Worm (Caenorhabditis elegans): ENCODE results near the gene cnnm-1.

Gene cnnm-1

DNA sequence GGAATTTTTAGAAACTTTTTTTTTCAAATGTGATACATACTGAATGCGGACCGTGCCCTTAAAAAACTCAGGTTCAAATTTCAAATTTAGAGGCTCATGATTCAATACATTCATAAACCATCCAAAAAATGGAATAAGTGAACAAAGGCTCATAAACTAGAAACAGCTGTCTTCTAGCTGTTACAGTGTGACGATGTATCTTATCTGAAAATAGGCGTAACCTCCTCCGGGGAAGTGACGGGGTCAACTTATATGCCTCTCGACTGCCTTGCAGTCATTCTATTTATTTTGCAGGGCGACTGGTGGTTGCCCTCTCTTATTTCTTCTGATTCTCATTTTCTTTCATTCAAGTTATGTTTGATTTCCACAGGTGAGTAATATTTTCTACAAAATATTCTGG lies 9.4 kb upstream of the cnnm-1 start, which contains the start of gene Y116A8B.1:
Y116A8B.1 (plus strand) TSS at position 301 of the 400 bp plus-strand sequence.
- TF ChIP-seq nhr-237 (tag; optimal IDR thresholded peaks at IDR 0.05) (no peak), blmp-1 (tag; optimal IDR thresholded peaks at IDR 0.05) (no peak), lsy-2 (tag; optimal IDR thresholded peaks at IDR 0.05) (no peak), ceh-83 (GFP tag; optimal IDR thresholded peaks at IDR 0.05) (no peak), unc-120 (tag; optimal IDR thresholded peaks at IDR 0.05; ENCODE audit: poor library complexity, severe bottlenecking) (no peak), lin-32 (GFP tag; optimal IDR thresholded peaks at IDR 0.05) (no peak), ceh-39 (tag; optimal IDR thresholded peaks at IDR 0.05) (no peak), ces-1 (GFP tag; optimal IDR thresholded peaks at IDR 0.05) (no peak), hlh-1 (tag; optimal IDR thresholded peaks at IDR 0.05) (no peak)

DNA sequence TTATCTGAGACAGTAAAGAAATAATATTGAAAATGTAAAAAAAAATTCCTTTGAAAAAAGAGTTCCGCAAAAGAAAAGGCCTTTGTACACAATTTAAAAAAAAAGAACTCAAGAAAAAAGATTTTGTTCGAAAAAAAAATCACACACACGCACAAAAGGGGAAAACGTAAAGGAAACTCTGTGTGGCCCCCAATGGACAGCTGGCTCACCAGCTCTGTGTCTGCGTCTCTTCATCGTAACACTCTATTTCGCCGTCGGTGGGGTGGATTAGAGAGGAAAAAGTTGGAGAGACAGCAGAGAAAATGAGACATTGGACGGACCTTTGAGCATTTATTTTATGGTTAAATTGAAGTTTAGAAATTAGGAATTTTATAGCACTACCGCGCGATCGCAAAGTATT lies 8.4 kb upstream of the cnnm-1 start:
- TF ChIP-seq nhr-28 (tag; optimal IDR thresholded peaks at IDR 0.05), result no peak
- peak; percentile 78 for TF ChIP-seq hlh-1 (tag; optimal IDR thresholded peaks at IDR 0.05)
- no peak for TF ChIP-seq elt-1 (tag; optimal IDR thresholded peaks at IDR 0.05; ENCODE audit: borderline replicate concordance, insufficient read depth)
- TF ChIP-seq unc-120 (tag; optimal IDR thresholded peaks at IDR 0.05; ENCODE audit: poor library complexity, severe bottlenecking), result peak; percentile 93
- peak; percentile 79 for TF ChIP-seq cnd-1 (tag; optimal IDR thresholded peaks at IDR 0.05)
- peak; percentile 86 for TF ChIP-seq lin-32 (GFP tag; optimal IDR thresholded peaks at IDR 0.05)

DNA sequence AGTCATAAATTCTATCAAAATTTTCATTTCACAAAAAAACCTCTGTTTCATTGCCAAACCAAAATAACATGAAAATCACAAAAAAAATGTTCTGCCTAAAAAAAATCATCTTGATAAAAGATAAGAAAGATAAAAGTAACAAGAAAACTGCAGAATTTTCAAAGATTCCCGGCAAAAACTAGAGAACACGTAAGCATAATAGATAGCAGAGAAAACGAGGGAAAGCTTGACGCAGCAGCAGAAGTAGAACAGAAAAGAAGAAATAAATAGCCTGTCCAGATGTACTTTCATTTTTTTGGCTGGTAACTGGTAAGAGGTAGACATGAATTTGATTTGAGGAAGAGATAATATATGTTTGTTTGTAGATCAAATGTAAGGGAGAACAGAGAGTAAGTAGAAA lies 4.1 kb upstream of the cnnm-1 start:
- no peak for TF ChIP-seq ham-2 (GFP tag; optimal IDR thresholded peaks at IDR 0.05)
- TF ChIP-seq nhr-76 (tag; optimal IDR thresholded peaks at IDR 0.05), result no peak
- TF ChIP-seq snpc-4 (tag; optimal IDR thresholded peaks at IDR 0.05), result no peak

DNA sequence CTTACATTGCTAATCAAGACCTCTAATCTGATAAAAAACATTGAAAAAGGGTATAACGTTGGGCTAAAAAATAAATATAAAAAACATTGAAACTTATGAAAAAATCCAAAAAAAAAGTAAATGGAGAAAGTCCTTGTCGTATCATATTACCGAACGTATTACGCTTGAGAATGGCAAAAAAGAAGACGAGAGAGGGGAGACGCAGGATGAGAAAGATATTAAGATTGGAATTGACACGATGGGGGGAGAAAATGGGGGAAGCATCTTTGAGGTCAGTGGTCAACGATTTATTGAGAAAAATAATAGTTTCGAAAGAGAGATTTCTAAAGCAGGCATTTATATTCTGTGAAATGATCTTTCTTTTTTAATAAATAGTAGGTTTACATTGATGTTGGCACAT lies 2.7 kb upstream of the cnnm-1 start:
- no peak for TF ChIP-seq elt-3 (tag; optimal IDR thresholded peaks at IDR 0.05)
- no peak for TF ChIP-seq unc-39 (tag; optimal IDR thresholded peaks at IDR 0.05)

DNA sequence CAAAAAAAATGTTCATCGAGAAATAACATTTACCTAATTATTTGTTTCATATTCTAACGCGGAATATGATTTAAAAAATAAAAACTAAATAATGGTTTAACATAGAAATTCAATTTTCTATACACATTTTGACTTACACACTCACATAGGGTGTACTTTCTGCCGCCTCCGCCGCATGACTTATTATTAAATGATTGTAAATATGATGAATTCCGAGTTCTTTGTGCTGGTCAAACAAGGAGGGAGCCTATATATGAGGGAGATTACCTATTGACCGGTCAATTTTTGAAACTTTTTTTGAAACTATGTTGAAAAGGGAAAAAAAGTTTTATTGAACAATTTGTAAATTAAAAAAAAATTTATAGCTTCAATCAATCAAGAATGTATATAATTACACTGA lies 1.2 kb upstream of the cnnm-1 start:
- no peak for TF ChIP-seq ceh-39 (tag; optimal IDR thresholded peaks at IDR 0.05)
- TF ChIP-seq sem-2 (GFP tag; optimal IDR thresholded peaks at IDR 0.05), result no peak
- no peak for TF ChIP-seq drap-1 (GFP tag; optimal IDR thresholded peaks at IDR 0.05)
- TF ChIP-seq zip-8 (tag; optimal IDR thresholded peaks at IDR 0.05), result no peak
- no peak for TF ChIP-seq hlh-1 (tag; optimal IDR thresholded peaks at IDR 0.05)
- no peak for TF ChIP-seq nhr-237 (tag; optimal IDR thresholded peaks at IDR 0.05)
- TF ChIP-seq nhr-76 (tag; optimal IDR thresholded peaks at IDR 0.05), result no peak
- no peak for TF ChIP-seq ceh-43 (GFP tag; optimal IDR thresholded peaks at IDR 0.05)
- TF ChIP-seq unc-62 (GFP tag; optimal IDR thresholded peaks at IDR 0.05), result no peak
- no peak for TF ChIP-seq ham-2 (GFP tag; optimal IDR thresholded peaks at IDR 0.05)
- TF ChIP-seq mep-1 (tag; optimal IDR thresholded peaks at IDR 0.05), result no peak
- TF ChIP-seq lin-32 (GFP tag; optimal IDR thresholded peaks at IDR 0.05), result no peak
- no peak for TF ChIP-seq elt-3 (tag; optimal IDR thresholded peaks at IDR 0.05)
- no peak for TF ChIP-seq cnd-1 (tag; optimal IDR thresholded peaks at IDR 0.05)
- TF ChIP-seq lsy-2 (tag; optimal IDR thresholded peaks at IDR 0.05), result no peak
- TF ChIP-seq unc-120 (tag; optimal IDR thresholded peaks at IDR 0.05; ENCODE audit: poor library complexity, severe bottlenecking), result no peak
- TF ChIP-seq nhr-12 (tag; optimal IDR thresholded peaks at IDR 0.05), result no peak
- TF ChIP-seq lin-13 (tag; optimal IDR thresholded peaks at IDR 0.05), result no peak
- no peak for TF ChIP-seq nhr-28 (tag; optimal IDR thresholded peaks at IDR 0.05)
- TF ChIP-seq ceh-83 (GFP tag; optimal IDR thresholded peaks at IDR 0.05), result no peak

DNA sequence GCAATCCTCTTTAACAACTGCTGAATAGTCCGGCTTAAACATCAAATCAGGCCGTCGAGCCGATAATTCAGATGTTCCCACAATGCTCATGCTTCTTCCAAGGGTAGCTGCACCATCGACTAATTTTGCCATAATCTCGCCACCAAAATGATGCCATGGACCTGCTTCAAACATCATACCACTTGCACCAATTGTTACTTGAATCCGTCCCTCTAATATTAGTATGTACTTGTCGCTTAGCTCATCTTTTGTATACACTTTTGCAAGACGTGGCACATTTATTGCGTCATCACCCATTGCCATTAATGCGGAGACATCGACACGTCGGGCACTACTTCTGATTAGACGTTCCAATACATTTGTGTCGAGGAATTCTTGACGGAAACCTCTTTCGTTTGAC lies 6.9 kb downstream of the cnnm-1 start:
- TF ChIP-seq elt-3 (tag; optimal IDR thresholded peaks at IDR 0.05), result no peak
- peak; percentile 67 for TF ChIP-seq zip-8 (tag; optimal IDR thresholded peaks at IDR 0.05)

DNA sequence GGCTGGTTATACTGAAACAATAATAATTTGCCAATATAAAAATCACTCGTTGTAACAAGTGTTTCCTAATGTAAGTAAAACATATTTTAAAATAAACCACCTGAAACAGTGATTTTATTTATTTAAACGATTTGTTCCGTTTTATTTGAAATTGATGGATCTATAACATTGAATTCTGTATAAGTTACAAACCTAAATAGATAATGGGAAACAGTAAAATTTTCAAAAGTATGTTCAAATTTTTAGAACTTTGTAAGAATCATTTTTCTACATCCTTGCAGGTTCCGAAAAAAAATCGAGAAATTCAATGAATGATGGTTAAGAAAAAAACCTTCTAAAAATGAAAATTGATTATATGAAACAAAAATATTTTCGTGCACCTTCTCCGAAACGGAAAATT lies 13.2 kb downstream of the cnnm-1 start:
- TF ChIP-seq mep-1 (tag; optimal IDR thresholded peaks at IDR 0.05) (no peak), tbx-8 (GFP tag; optimal IDR thresholded peaks at IDR 0.05) (no peak), nhr-2 (tag; optimal IDR thresholded peaks at IDR 0.05) (no peak), nhr-237 (tag; optimal IDR thresholded peaks at IDR 0.05) (no peak), sptf-1 (tag; optimal IDR thresholded peaks at IDR 0.05) (no peak), flh-1 (GFP tag; optimal IDR thresholded peaks at IDR 0.05) (no peak), ceh-43 (GFP tag; optimal IDR thresholded peaks at IDR 0.05) (no peak), ztf-11 (tag; optimal IDR thresholded peaks at IDR 0.05) (no peak), unc-120 (tag; optimal IDR thresholded peaks at IDR 0.05; ENCODE audit: poor library complexity, severe bottlenecking) (no peak), ces-1 (GFP tag; optimal IDR thresholded peaks at IDR 0.05) (no peak), snpc-4 (tag; optimal IDR thresholded peaks at IDR 0.05) (no peak), blmp-1 (tag; optimal IDR thresholded peaks at IDR 0.05) (no peak), lin-32 (GFP tag; optimal IDR thresholded peaks at IDR 0.05) (no peak), elt-1 (tag; optimal IDR thresholded peaks at IDR 0.05; ENCODE audit: borderline replicate concordance, insufficient read depth) (no peak), nhr-12 (tag; optimal IDR thresholded peaks at IDR 0.05) (no peak), lin-13 (tag; optimal IDR thresholded peaks at IDR 0.05) (no peak), bed-3 (GFP tag; optimal IDR thresholded peaks at IDR 0.05) (no peak), unc-39 (tag; optimal IDR thresholded peaks at IDR 0.05) (no peak), sem-2 (GFP tag; optimal IDR thresholded peaks at IDR 0.05) (no peak)
